Worm (Caenorhabditis elegans) whole organism, L3 larva: ENCODE measurements around the gene C03B1.1.

Experiments used
- ceh-82 ChIP-seq: fragments of 150-350 bp; optimal IDR thresholded peaks from 2 replicates; lab custom pipeline; 2014; ENCODE audit warnings: missing biosample characterization, missing genetic modification characterization
- nhr-43 ChIP-seq: sonication (generic microtip); optimal IDR thresholded peaks from 2 replicates; lab custom pipeline; 2016; ENCODE audit warnings: mild to moderate bottlenecking, missing genetic modification characterization, missing compliant biosample characterization; ENCODE audit not compliant: poor library complexity, severe bottlenecking

- TF ChIP-seq ceh-82: no peak
- TF ChIP-seq nhr-43 (tag; lab: Kevin White, UChicago): no peak
Observed at ce11 chrX:6360077-6360476, 14.5 kb upstream of the C03B1.1 start.
